Worm (Caenorhabditis elegans) whole organism, L3 larva: ENCODE results near the gene srw-9.

Source experiments
- R02D3.7 ChIP-seq: fragments of 150-350 bp; optimal IDR thresholded peaks from 2 replicates; lab custom pipeline; 2014; ENCODE audit warnings: missing biosample characterization, missing genetic modification characterization
- ZK546.5 ChIP-seq: sonication (generic microtip); optimal IDR thresholded peaks from 2 replicates; lab custom pipeline; 2017; ENCODE audit warnings: missing biosample characterization, missing genetic modification characterization
- aly-2 ChIP-seq: fragments of 150-350 bp; optimal IDR thresholded peaks from 2 replicates; lab custom pipeline; 2014; ENCODE audit warnings: missing biosample characterization, missing genetic modification characterization
- ama-1 ChIP-seq: fragments of 150-350 bp; optimal IDR thresholded peaks from 2 replicates; lab custom pipeline; 2018
- ceh-16 ChIP-seq: sonication (generic microtip); optimal IDR thresholded peaks from 2 replicates; lab custom pipeline; 2017; ENCODE audit warnings: missing biosample characterization, missing genetic modification characterization
- ceh-28 ChIP-seq: fragments of 150-350 bp; optimal IDR thresholded peaks from 2 replicates; lab custom pipeline; 2014; ENCODE audit warnings: missing biosample characterization, missing genetic modification reagents, missing genetic modification characterization
- ceh-82 ChIP-seq: fragments of 150-350 bp; optimal IDR thresholded peaks from 2 replicates; lab custom pipeline; 2014; ENCODE audit warnings: missing biosample characterization, missing genetic modification characterization
- ceh-9 ChIP-seq: sonication (generic microtip); optimal IDR thresholded peaks from 2 replicates; lab custom pipeline; 2018; ENCODE audit warnings: missing biosample characterization, missing genetic modification characterization
- daf-12 ChIP-seq: fragments of 150-350 bp; optimal IDR thresholded peaks from 2 replicates; lab custom pipeline; 2014; ENCODE audit warnings: missing biosample characterization, missing genetic modification reagents, missing genetic modification characterization
- egl-5 ChIP-seq: fragments of 150-350 bp; optimal IDR thresholded peaks from 2 replicates; lab custom pipeline; 2017; ENCODE audit warnings: missing biosample characterization, missing genetic modification reagents, missing genetic modification characterization, inconsistent platforms
- elt-1 ChIP-seq: fragments of 150-350 bp; optimal IDR thresholded peaks from 2 replicates; lab custom pipeline; 2014; ENCODE audit warnings: missing biosample characterization, missing genetic modification characterization
- elt-3 ChIP-seq, 3 experiments: fragments of 150-350 bp in 1 of 3; sonication (generic microtip) in 2 of 3; optimal IDR thresholded peaks; 2 replicates in 2 of 3; 4 replicates in 1 of 3; lab custom pipeline; 2014 to 2017; ENCODE audit warnings: missing biosample characterization in 3 of 3, missing genetic modification characterization in 3 of 3
- eor-1 ChIP-seq, 2 experiments: fragments of 150-350 bp; optimal IDR thresholded peaks; 2 replicates each; lab custom pipeline; 2014 to 2018; ENCODE audit warnings: missing biosample characterization in 2 of 2, missing genetic modification characterization in 2 of 2
- fkh-10 ChIP-seq: sonication (generic microtip); optimal IDR thresholded peaks from 2 replicates; lab custom pipeline; 2017; ENCODE audit warnings: missing biosample characterization, missing genetic modification reagents, missing genetic modification characterization
- fkh-2 ChIP-seq: fragments of 150-350 bp; optimal IDR thresholded peaks from 2 replicates; lab custom pipeline; 2014; ENCODE audit warnings: missing biosample characterization, missing genetic modification reagents, missing genetic modification characterization
- fos-1 ChIP-seq: fragments of 150-350 bp; optimal IDR thresholded peaks from 2 replicates; lab custom pipeline; 2014; ENCODE audit warnings: missing biosample characterization, missing genetic modification characterization
- jun-1 ChIP-seq: fragments of 150-350 bp; optimal IDR thresholded peaks from 2 replicates; lab custom pipeline; 2014; ENCODE audit warnings: missing biosample characterization, missing genetic modification reagents, missing genetic modification characterization
- mdl-1 ChIP-seq: fragments of 150-350 bp; optimal IDR thresholded peaks from 2 replicates; lab custom pipeline; 2014; ENCODE audit warnings: missing biosample characterization, missing genetic modification characterization
- mml-1 ChIP-seq: fragments of 150-350 bp; sonication (generic microtip); optimal IDR thresholded peaks from 3 replicates; lab custom pipeline; 2014; ENCODE audit warnings: missing biosample characterization, missing genetic modification characterization
- nfya-1 ChIP-seq: sonication (generic microtip); optimal IDR thresholded peaks from 2 replicates; lab custom pipeline; 2017; ENCODE audit warnings: missing genetic modification characterization, mild to moderate bottlenecking, missing compliant biosample characterization, antibody characterized with exemption, moderate library complexity; ENCODE audit not compliant: insufficient read depth
- nhr-11 ChIP-seq: fragments of 150-350 bp; optimal IDR thresholded peaks from 2 replicates; lab custom pipeline; 2014; ENCODE audit warnings: missing biosample characterization, missing genetic modification characterization
- nhr-12 ChIP-seq: fragments of 150-350 bp; optimal IDR thresholded peaks from 2 replicates; lab custom pipeline; 2014; ENCODE audit warnings: missing biosample characterization, missing genetic modification characterization
- nhr-23 ChIP-seq: fragments of 150-350 bp; optimal IDR thresholded peaks from 2 replicates; lab custom pipeline; 2014; ENCODE audit warnings: missing biosample characterization, missing genetic modification reagents, missing genetic modification characterization
- nhr-237 ChIP-seq: fragments of 150-350 bp; optimal IDR thresholded peaks from 2 replicates; lab custom pipeline; 2014; ENCODE audit warnings: missing biosample characterization, missing genetic modification characterization
- nhr-25 ChIP-seq: sonication (generic microtip); optimal IDR thresholded peaks from 2 replicates; lab custom pipeline; 2017; ENCODE audit warnings: missing biosample characterization, missing genetic modification characterization
- nhr-28 ChIP-seq: fragments of 150-350 bp; optimal IDR thresholded peaks from 2 replicates; lab custom pipeline; 2014; ENCODE audit warnings: missing biosample characterization, missing genetic modification characterization
- nhr-43 ChIP-seq: sonication (generic microtip); optimal IDR thresholded peaks from 2 replicates; lab custom pipeline; 2016; ENCODE audit warnings: mild to moderate bottlenecking, missing genetic modification characterization, missing compliant biosample characterization; ENCODE audit not compliant: poor library complexity, severe bottlenecking
- nhr-76 ChIP-seq: fragments of 150-350 bp; sonication (generic microtip); optimal IDR thresholded peaks from 5 replicates; lab custom pipeline; 2014; ENCODE audit warnings: missing biosample characterization, missing genetic modification characterization
- nhr-77 ChIP-seq: fragments of 150-350 bp; optimal IDR thresholded peaks from 2 replicates; lab custom pipeline; 2014; ENCODE audit warnings: missing biosample characterization, missing genetic modification characterization
- pha-4 ChIP-seq: fragments of 150-350 bp; optimal IDR thresholded peaks from 2 replicates; lab custom pipeline; 2014; ENCODE audit warnings: missing biosample characterization, missing genetic modification reagents, missing genetic modification characterization
- tbx-2 ChIP-seq: sonication (generic microtip); optimal IDR thresholded peaks from 2 replicates; lab custom pipeline; 2016; ENCODE audit warnings: mild to moderate bottlenecking, missing genetic modification characterization, missing compliant biosample characterization
- unc-39 ChIP-seq: sonication (generic microtip); optimal IDR thresholded peaks from 4 replicates; lab custom pipeline; 2017; ENCODE audit warnings: missing biosample characterization, missing genetic modification characterization
- unc-62 ChIP-seq: fragments of 150-350 bp; sonication (generic microtip); optimal IDR thresholded peaks from 4 replicates; lab custom pipeline; 2014; ENCODE audit warnings: missing biosample characterization, missing genetic modification reagents, missing genetic modification characterization
- ztf-11 ChIP-seq: fragments of 150-350 bp; optimal IDR thresholded peaks from 2 replicates; lab custom pipeline; 2014; ENCODE audit warnings: missing biosample characterization, missing genetic modification characterization
- ztf-4 ChIP-seq: fragments of 150-350 bp; optimal IDR thresholded peaks from 2 replicates; lab custom pipeline; 2014; ENCODE audit warnings: missing biosample characterization, missing genetic modification characterization

Gene srw-9

DNA sequence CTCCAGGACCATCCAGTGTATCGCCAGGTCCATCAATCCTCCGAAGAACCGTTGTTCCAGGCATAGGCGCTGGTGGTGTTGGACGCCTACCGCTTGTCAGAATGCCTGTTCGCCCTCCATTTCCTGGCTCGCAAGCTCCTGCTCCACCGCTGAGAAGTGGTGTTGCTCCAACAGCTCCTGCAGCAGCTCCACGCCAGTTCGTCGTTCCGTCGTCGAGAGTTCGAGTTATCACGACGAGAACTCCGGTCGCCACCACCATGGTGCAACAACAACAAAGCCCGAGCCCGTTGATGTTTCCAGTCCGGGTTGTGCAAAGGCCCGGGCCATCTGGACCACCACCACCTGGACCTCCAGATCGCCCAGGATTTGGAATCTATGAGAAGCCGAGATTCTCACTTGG lies 29.3 kb upstream of the srw-9 start:
- TF ChIP-seq mml-1 (tag; lab: Kevin White, UChicago) (no peak), fkh-10 (no peak), nhr-76 (tag; lab: Kevin White, UChicago) (no peak), fkh-2 (tag; lab: Kevin White, UChicago) (no peak), eor-1 (tag; optimal IDR thresholded peaks at IDR 0.05; lab: Kevin White, UChicago) (no peak), mdl-1 (no peak), nhr-23 (tag; lab: Kevin White, UChicago) (no peak), elt-1 (tag; lab: Kevin White, UChicago) (no peak), R02D3.7 (tag; lab: Kevin White, UChicago) (no peak), nhr-237 (tag; lab: Kevin White, UChicago) (no peak), ztf-11 (tag; lab: Kevin White, UChicago) (no peak), nhr-28 (no peak), nhr-77 (no peak), tbx-2 (tag; lab: Kevin White, UChicago) (no peak), nhr-12 (tag; lab: Kevin White, UChicago) (no peak), ceh-28 (tag; lab: Kevin White, UChicago) (no peak), ceh-16 (tag; lab: Kevin White, UChicago) (no peak)

DNA sequence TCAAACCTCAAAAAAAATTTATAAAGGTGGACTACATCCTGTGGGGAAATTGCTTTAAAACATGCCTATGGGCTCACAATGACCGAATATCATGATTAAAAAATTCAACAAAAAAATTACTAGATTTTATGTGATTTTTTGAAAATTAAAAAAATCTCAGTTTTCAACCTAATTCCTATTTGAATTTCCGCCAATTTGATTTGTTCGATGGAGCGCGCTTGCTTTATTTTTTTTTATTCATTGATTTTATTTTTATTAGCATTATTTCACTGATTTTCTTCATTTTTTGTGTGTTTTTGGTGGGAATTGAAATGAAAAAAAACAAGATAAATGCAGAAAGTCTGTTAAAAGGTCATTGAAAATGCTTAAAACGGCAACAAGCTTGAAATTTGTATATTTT lies 18.5 kb upstream of the srw-9 start:
- no peak for TF ChIP-seq unc-62 (GFP tag; lab: Kevin White, UChicago)
- no peak for TF ChIP-seq nhr-12 (tag; lab: Kevin White, UChicago)
- no peak for TF ChIP-seq fos-1 (tag; lab: Kevin White, UChicago)
- no peak for TF ChIP-seq nfya-1 (tag; lab: Kevin White, UChicago)
- no peak for TF ChIP-seq daf-12 (tag; lab: Kevin White, UChicago)
- TF ChIP-seq ceh-28 (tag; lab: Kevin White, UChicago), result no peak
- no peak for TF ChIP-seq nhr-25 (tag; lab: Kevin White, UChicago)
- no peak for TF ChIP-seq R02D3.7 (tag; lab: Kevin White, UChicago)
- no peak for TF ChIP-seq mdl-1
- no peak for TF ChIP-seq nhr-28
- no peak for TF ChIP-seq ceh-82 (tag; lab: Kevin White, UChicago)

DNA sequence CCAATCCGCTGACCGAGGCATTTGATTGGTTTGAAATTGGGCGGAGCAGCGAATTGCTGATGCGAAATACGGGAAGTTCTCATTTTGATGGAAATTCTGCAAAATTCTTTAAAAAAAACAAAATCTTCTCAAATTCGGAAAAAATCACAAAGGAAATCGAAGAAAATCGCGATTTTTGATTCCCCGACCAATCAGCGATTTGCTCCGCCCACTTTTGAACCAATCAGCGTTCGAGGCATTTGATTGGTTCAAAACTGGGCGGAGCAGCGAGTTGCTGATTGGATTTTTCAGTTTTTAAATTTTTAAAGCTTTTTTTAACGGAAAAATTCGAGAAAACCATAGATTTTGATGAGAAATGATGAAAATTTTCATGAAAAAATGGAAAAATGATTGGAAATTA lies 17.2 kb upstream of the srw-9 start:
- TF ChIP-seq fkh-10 (no peak), nfya-1 (tag; lab: Kevin White, UChicago) (peak; percentile 76)

DNA sequence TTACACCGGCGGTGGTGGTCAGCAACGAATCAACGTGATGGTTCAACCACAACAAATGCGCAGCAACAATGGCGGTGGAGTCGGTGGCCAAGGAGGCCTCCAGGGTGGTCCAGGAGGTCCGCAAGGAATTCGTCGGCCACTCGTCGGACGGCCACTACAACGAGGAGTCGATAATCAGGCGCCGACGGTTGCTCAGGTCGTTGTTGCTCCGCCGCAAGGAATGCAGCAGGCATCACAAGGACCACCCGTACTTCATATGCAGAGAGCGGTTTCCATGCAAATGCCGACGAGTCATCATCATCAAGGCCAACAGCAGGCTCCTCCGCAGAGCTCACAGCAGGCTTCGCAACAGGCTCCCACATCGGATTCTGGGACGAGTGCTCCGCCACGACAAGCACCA lies 14.0 kb upstream of the srw-9 start:
- no peak for TF ChIP-seq ceh-16 (tag; lab: Kevin White, UChicago)
- no peak for TF ChIP-seq ZK546.5 (tag; lab: Kevin White, UChicago)
- no peak for TF ChIP-seq elt-1 (tag; lab: Kevin White, UChicago)
- no peak for TF ChIP-seq pha-4 (tag; lab: Kevin White, UChicago)
- TF ChIP-seq ceh-9 (tag; lab: Kevin White, UChicago), result no peak
- no peak for TF ChIP-seq nhr-237 (tag; lab: Kevin White, UChicago)
- no peak for TF ChIP-seq nhr-11
- no peak for TF ChIP-seq R02D3.7 (tag; lab: Kevin White, UChicago)
- TF ChIP-seq egl-5, result no peak
- no peak for TF ChIP-seq nhr-43 (tag; lab: Kevin White, UChicago)
- no peak for TF ChIP-seq ama-1
- no peak for TF ChIP-seq nhr-28
- TF ChIP-seq fkh-2 (tag; lab: Kevin White, UChicago), result no peak
- TF ChIP-seq jun-1 (tag; lab: Kevin White, UChicago), result no peak
- TF ChIP-seq unc-39 (tag; lab: Kevin White, UChicago), result no peak
- no peak for TF ChIP-seq ceh-82 (tag; lab: Kevin White, UChicago)
- TF ChIP-seq nfya-1 (tag; lab: Kevin White, UChicago), result no peak
- TF ChIP-seq eor-1 (tag; optimal IDR thresholded peaks at IDR 0.05; lab: Kevin White, UChicago), result no peak
- TF ChIP-seq ztf-4, result no peak

DNA sequence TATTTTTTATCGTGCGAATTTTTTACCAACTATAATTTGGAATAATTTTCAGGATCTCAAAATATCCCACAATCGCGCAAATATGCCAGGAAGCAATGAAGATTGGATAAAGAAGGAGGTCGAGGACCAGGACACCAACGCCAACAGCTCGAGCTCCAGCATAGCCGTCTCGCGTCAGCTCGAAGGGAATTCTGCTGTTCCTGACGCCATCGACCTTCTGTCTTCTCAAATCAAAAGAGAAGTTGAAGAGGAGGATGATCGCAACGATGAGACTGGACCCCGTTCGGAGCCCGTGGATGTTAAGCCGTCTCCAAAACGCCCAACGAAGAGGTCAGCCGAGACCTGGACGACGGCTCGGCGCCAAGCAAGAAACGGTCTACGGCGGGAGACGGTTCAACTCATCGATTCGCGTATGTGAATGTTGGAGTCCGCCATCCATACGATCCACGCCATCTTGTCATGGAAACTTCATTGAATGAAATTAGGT lies 11.1 kb upstream of the srw-9 start, which contains the start of gene Y111B2A.21:
Gene Y111B2A.21, plus strand, starts transcription at position 51 of the 487 bp plus-strand sequence.
- no peak for TF ChIP-seq ZK546.5 (tag; lab: Kevin White, UChicago)
- TF ChIP-seq egl-5, result no peak
- TF ChIP-seq elt-1 (tag; lab: Kevin White, UChicago), result no peak
- TF ChIP-seq nhr-237 (tag; lab: Kevin White, UChicago), result no peak
- no peak for TF ChIP-seq nhr-25 (tag; lab: Kevin White, UChicago)
- no peak for TF ChIP-seq aly-2 (tag; lab: Kevin White, UChicago)
- no peak for TF ChIP-seq nhr-28
- TF ChIP-seq mml-1 (tag; lab: Kevin White, UChicago), result no peak
- no peak for TF ChIP-seq mdl-1
- TF ChIP-seq elt-3 (tag; optimal IDR thresholded peaks at IDR 0.05; lab: Kevin White, UChicago), result no peak
